Fruit fly (Drosophila melanogaster) whole organism, embryonic: ENCODE measurements around the gene ClpP.
A peak's percentile ranks its signal among the peaks of the same experiment; 100 is the strongest.

Experiments
- Adf1 ChIP-seq: fragments of 200-800 bp; sonication (Bioruptor generic); IDR thresholded peaks from 2 replicates; pipeline ENCODE4 v1.3.6; 2022; ENCODE audit warnings: missing biosample characterization, missing genetic modification characterization
- Asciz ChIP-seq: fragments of 200-800 bp; sonication (Bioruptor generic); optimal IDR thresholded peaks from 2 replicates; lab custom pipeline; 2017; ENCODE audit warnings: missing biosample characterization, mild to moderate bottlenecking, missing genetic modification characterization, missing genetic modification reagents
- Bgb ChIP-seq: fragments of 200-800 bp; sonication (Bioruptor generic); IDR thresholded peaks from 2 replicates; pipeline ENCODE4 v1.3.6; 2022; ENCODE audit warnings: missing biosample characterization, missing genetic modification characterization; ENCODE audit not compliant: partially characterized antibody
- CG10565 ChIP-seq: fragments of 200-800 bp; sonication (Bioruptor generic); optimal IDR thresholded peaks from 3 replicates; lab custom pipeline; 2016; ENCODE audit warnings: missing biosample characterization, mild to moderate bottlenecking, missing genetic modification characterization
- CG11560 ChIP-seq: fragments of 200-800 bp; sonication (Bioruptor generic); IDR thresholded peaks from 3 replicates; pipeline ENCODE4 v1.3.6; 2022; ENCODE audit warnings: missing biosample characterization, missing genetic modification characterization
- CG13123 ChIP-seq: fragments of 200-800 bp; sonication (Bioruptor generic); optimal IDR thresholded peaks from 2 replicates; lab custom pipeline; 2016; ENCODE audit warnings: missing biosample characterization, missing genetic modification characterization
- CG13296 ChIP-seq: fragments of 200-800 bp; sonication (Bioruptor generic); optimal IDR thresholded peaks from 3 replicates; lab custom pipeline; 2018; ENCODE audit warnings: missing biosample characterization, mild to moderate bottlenecking, missing genetic modification characterization
- CG15073 ChIP-seq: fragments of 200-800 bp; sonication (Bioruptor generic); optimal IDR thresholded peaks from 2 replicates; lab custom pipeline; 2016; ENCODE audit warnings: missing biosample characterization, missing genetic modification characterization
- CG1602 ChIP-seq: fragments of 200-800 bp; sonication (Bioruptor generic); optimal IDR thresholded peaks from 3 replicates; lab custom pipeline; 2016; ENCODE audit warnings: missing biosample characterization, missing genetic modification characterization
- CG1792 ChIP-seq: fragments of 200-800 bp; sonication (Bioruptor generic); optimal IDR thresholded peaks from 2 replicates; lab custom pipeline; 2016; ENCODE audit warnings: missing biosample characterization, missing genetic modification characterization
- CG18599 ChIP-seq: fragments of 200-800 bp; sonication (Bioruptor generic); optimal IDR thresholded peaks from 3 replicates; lab custom pipeline; 2017; ENCODE audit warnings: missing biosample characterization, missing genetic modification characterization, mild to moderate bottlenecking, moderate library complexity, missing genetic modification reagents
- CG18619 ChIP-seq: fragments of 200-800 bp; sonication (Bioruptor generic); optimal IDR thresholded peaks from 3 replicates; lab custom pipeline; 2017; ENCODE audit warnings: missing biosample characterization, mild to moderate bottlenecking, missing genetic modification characterization
- CG3847 ChIP-seq: fragments of 200-800 bp; sonication (Bioruptor generic); IDR thresholded peaks from 2 replicates; pipeline ENCODE4 v1.3.6; 2022; ENCODE audit warnings: missing biosample characterization, missing genetic modification characterization
- CG5245 ChIP-seq: fragments of 200-800 bp; sonication (Bioruptor generic); optimal IDR thresholded peaks from 3 replicates; lab custom pipeline; 2016; ENCODE audit warnings: missing biosample characterization, missing genetic modification characterization
- CG7786 ChIP-seq: fragments of 200-800 bp; sonication (Bioruptor generic); optimal IDR thresholded peaks from 2 replicates; lab custom pipeline; 2016; ENCODE audit warnings: missing biosample characterization, missing genetic modification characterization
- CG7963 ChIP-seq: fragments of 200-800 bp; sonication (Bioruptor generic); IDR thresholded peaks from 3 replicates; pipeline ENCODE4 v1.3.6; 2022; ENCODE audit warnings: missing biosample characterization, missing genetic modification characterization; ENCODE audit not compliant: partially characterized antibody
- CG9609 ChIP-seq: fragments of 200-800 bp; sonication (Bioruptor generic); optimal IDR thresholded peaks from 3 replicates; lab custom pipeline; 2016; ENCODE audit warnings: missing biosample characterization, missing genetic modification characterization
- CTCF ChIP-seq: fragments of 200-800 bp; sonication (Bioruptor generic); optimal IDR thresholded peaks from 2 replicates; lab custom pipeline; 2017; ENCODE audit warnings: missing biosample characterization, mild to moderate bottlenecking, missing genetic modification characterization, moderate library complexity
- CoRest ChIP-seq: fragments of 200-800 bp; sonication (Bioruptor generic); optimal IDR thresholded peaks from 3 replicates; lab custom pipeline; 2018; ENCODE audit warnings: missing biosample characterization, mild to moderate bottlenecking, missing genetic modification characterization, moderate library complexity
- Dad ChIP-seq: fragments of 200-800 bp; sonication (Bioruptor generic); optimal IDR thresholded peaks from 3 replicates; lab custom pipeline; 2016; ENCODE audit warnings: missing biosample characterization, missing genetic modification characterization
- Dip3 ChIP-seq: fragments of 200-800 bp; sonication (Bioruptor generic); optimal IDR thresholded peaks from 3 replicates; lab custom pipeline; 2016; ENCODE audit warnings: missing biosample characterization, missing genetic modification characterization
- GATAe ChIP-seq: fragments of 200-800 bp; sonication (Bioruptor generic); conservative IDR thresholded peaks from 2 replicates; pipeline ENCODE4 v1.3.6; 2022; ENCODE audit warnings: missing biosample characterization, missing genetic modification characterization
- Hmr ChIP-seq: fragments of 200-800 bp; sonication (Bioruptor generic); optimal IDR thresholded peaks from 3 replicates; lab custom pipeline; 2017; ENCODE audit warnings: mild to moderate bottlenecking, missing biosample characterization, missing genetic modification reagents, missing genetic modification characterization
- Lim3 ChIP-seq: fragments of 200-800 bp; sonication (Bioruptor generic); IDR thresholded peaks from 2 replicates; pipeline ENCODE4 v1.3.6; 2022; ENCODE audit warnings: missing biosample characterization, missing genetic modification characterization
- Mrtf ChIP-seq: fragments of 200-800 bp; sonication (Bioruptor generic); IDR thresholded peaks from 3 replicates; pipeline ENCODE4 v1.3.6; 2022; ENCODE audit warnings: missing biosample characterization, missing genetic modification characterization
- Neu2 ChIP-seq: fragments of 200-800 bp; sonication (Bioruptor generic); optimal IDR thresholded peaks from 3 replicates; lab custom pipeline; 2016; ENCODE audit warnings: missing biosample characterization, missing genetic modification characterization, borderline replicate concordance
- Ravus ChIP-seq: fragments of 200-800 bp; sonication (Bioruptor generic); IDR thresholded peaks from 2 replicates; pipeline ENCODE4 v1.3.6; 2022; ENCODE audit warnings: missing biosample characterization, missing genetic modification characterization
- Sry-δ ChIP-seq: fragments of 200-800 bp; sonication (Bioruptor generic); optimal IDR thresholded peaks from 2 replicates; lab custom pipeline; 2016; ENCODE audit warnings: missing biosample characterization, missing genetic modification characterization
- TFAM ChIP-seq: fragments of 200-800 bp; sonication (Bioruptor generic); optimal IDR thresholded peaks from 2 replicates; lab custom pipeline; 2017; ENCODE audit warnings: missing biosample characterization, missing genetic modification characterization, inconsistent platforms
- bbx ChIP-seq: fragments of 200-800 bp; sonication (Bioruptor generic); IDR thresholded peaks from 2 replicates; pipeline ENCODE4 v1.3.6; 2022; ENCODE audit warnings: missing biosample characterization, missing genetic modification characterization; ENCODE audit not compliant: partially characterized antibody
- bowl ChIP-seq: fragments of 200-800 bp; sonication (Bioruptor generic); IDR thresholded peaks from 2 replicates; pipeline ENCODE4 v1.3.6; 2022; ENCODE audit warnings: missing biosample characterization, missing genetic modification characterization
- crp ChIP-seq, 2 experiments: fragments of 200-800 bp; sonication (Bioruptor generic); optimal IDR thresholded peaks; 2 replicates in 1 of 2; 3 replicates in 1 of 2; lab custom pipeline; 2017; ENCODE audit warnings: missing biosample characterization in 2 of 2, missing genetic modification characterization in 2 of 2, mild to moderate bottlenecking in 1 of 2, moderate library complexity in 1 of 2
- danr ChIP-seq: fragments of 200-800 bp; sonication (Bioruptor generic); IDR thresholded peaks from 2 replicates; pipeline ENCODE4 v1.3.6; 2022; ENCODE audit warnings: missing biosample characterization, missing genetic modification characterization
- dmrt11E ChIP-seq: fragments of 200-800 bp; sonication (Bioruptor generic); optimal IDR thresholded peaks from 3 replicates; lab custom pipeline; 2018; ENCODE audit warnings: missing biosample characterization, mild to moderate bottlenecking, missing genetic modification characterization, moderate library complexity
- fu2 ChIP-seq: fragments of 200-800 bp; sonication (Bioruptor generic); optimal IDR thresholded peaks from 2 replicates; lab custom pipeline; 2016; ENCODE audit warnings: missing biosample characterization, missing genetic modification characterization
- gcm ChIP-seq: fragments of 200-800 bp; sonication (Bioruptor generic); optimal IDR thresholded peaks from 2 replicates; lab custom pipeline; 2019; ENCODE audit warnings: missing biosample characterization, mild to moderate bottlenecking, missing genetic modification characterization, moderate library complexity
- gfzf ChIP-seq: fragments of 200-800 bp; sonication (Bioruptor generic); optimal IDR thresholded peaks from 2 replicates; lab custom pipeline; 2016; ENCODE audit warnings: missing biosample characterization, mild to moderate bottlenecking, missing genetic modification characterization, moderate library complexity
- gro ChIP-seq: fragments of 200-800 bp; sonication (Bioruptor generic); optimal IDR thresholded peaks from 2 replicates; lab custom pipeline; 2016; ENCODE audit warnings: missing biosample characterization, missing genetic modification characterization
- hb ChIP-seq: fragments of 200-800 bp; sonication (Bioruptor generic); IDR thresholded peaks from 3 replicates; pipeline ENCODE4 v1.3.6; 2022; ENCODE audit warnings: missing biosample characterization, missing genetic modification characterization; ENCODE audit not compliant: partially characterized antibody
- jing ChIP-seq: fragments of 200-800 bp; sonication (Bioruptor generic); optimal IDR thresholded peaks from 2 replicates; lab custom pipeline; 2018; ENCODE audit warnings: missing biosample characterization, mild to moderate bottlenecking, missing genetic modification characterization
- lilli ChIP-seq: fragments of 200-800 bp; sonication (Bioruptor generic); optimal IDR thresholded peaks from 3 replicates; lab custom pipeline; 2016; ENCODE audit warnings: missing biosample characterization, missing genetic modification characterization
- nau ChIP-seq: fragments of 200-800 bp; sonication (Bioruptor generic); optimal IDR thresholded peaks from 3 replicates; lab custom pipeline; 2017; ENCODE audit warnings: missing biosample characterization, mild to moderate bottlenecking, missing genetic modification characterization, missing genetic modification reagents
- nmo ChIP-seq: fragments of 200-800 bp; sonication (Bioruptor generic); optimal IDR thresholded peaks from 2 replicates; lab custom pipeline; 2018; ENCODE audit warnings: missing biosample characterization, mild to moderate bottlenecking, missing genetic modification characterization, moderate library complexity
- pb ChIP-seq: fragments of 200-800 bp; sonication (Bioruptor generic); optimal IDR thresholded peaks from 3 replicates; lab custom pipeline; 2016; ENCODE audit warnings: missing biosample characterization, missing genetic modification characterization
- pita ChIP-seq: fragments of 200-800 bp; sonication (Bioruptor generic); optimal IDR thresholded peaks from 2 replicates; lab custom pipeline; 2017; ENCODE audit warnings: missing biosample characterization, mild to moderate bottlenecking, missing genetic modification characterization
- pzg ChIP-seq: fragments of 200-800 bp; sonication (Bioruptor generic); optimal IDR thresholded peaks from 3 replicates; lab custom pipeline; 2018; ENCODE audit warnings: missing biosample characterization, mild to moderate bottlenecking, missing genetic modification characterization, moderate library complexity
- rib ChIP-seq: fragments of 200-800 bp; sonication (Bioruptor generic); IDR thresholded peaks from 2 replicates; pipeline ENCODE4 v1.3.6; 2022; ENCODE audit warnings: missing biosample characterization, missing genetic modification characterization
- schlank ChIP-seq: fragments of 200-800 bp; sonication (Bioruptor generic); optimal IDR thresholded peaks from 2 replicates; lab custom pipeline; 2018; ENCODE audit warnings: missing biosample characterization, mild to moderate bottlenecking, missing genetic modification characterization
- trem ChIP-seq: fragments of 200-800 bp; optimal IDR thresholded peaks from 3 replicates; lab custom pipeline; 2019; ENCODE audit warnings: missing biosample characterization, mild to moderate bottlenecking, missing genetic modification characterization, moderate library complexity
- zfh1 ChIP-seq: fragments of 200-800 bp; sonication (Bioruptor generic); IDR thresholded peaks from 3 replicates; pipeline ENCODE4 v1.3.6; 2022; ENCODE audit warnings: missing biosample characterization, missing genetic modification characterization

Gene ClpP

DNA sequence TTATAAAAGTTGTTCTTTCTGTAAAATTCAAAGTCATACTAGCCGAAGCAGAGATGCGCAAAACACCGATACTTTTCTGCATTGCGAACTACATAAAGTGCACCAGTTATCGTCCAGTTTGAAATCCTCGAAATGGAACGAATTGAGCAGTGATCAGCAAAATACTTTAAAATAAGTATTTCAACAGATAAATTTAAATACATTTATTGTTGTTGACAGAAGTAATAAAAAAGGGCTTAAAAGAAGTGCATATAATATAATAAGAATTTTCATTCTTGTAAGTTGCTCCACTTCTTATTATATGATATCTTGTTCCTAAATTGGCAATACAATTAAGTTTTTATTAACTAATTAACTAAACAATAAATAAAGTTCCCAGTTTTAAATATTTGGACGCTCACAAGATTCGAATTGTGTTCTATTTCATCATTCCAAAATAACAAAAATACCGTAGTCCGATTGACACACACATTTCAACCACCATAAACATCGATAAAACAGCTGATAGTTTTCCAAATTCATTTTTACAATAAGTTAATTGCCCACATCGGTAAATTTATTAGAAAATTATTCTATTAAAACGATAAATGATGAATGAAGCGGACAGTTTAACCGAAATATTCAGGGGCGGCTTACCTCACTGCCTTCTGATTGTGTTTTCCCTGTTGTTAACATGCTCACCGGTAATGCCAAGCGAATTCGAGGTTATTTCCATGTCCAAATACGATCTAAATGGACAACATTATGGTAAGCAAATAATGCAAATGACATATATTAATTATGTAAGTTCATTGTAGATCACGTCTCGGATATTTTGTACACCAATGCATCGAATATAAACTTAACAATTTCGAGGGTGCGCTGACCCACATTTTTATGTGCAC lies 42.0 kb upstream of the ClpP start, which contains the start of the genes Usp14 and CG4972 (continued):
- TF ChIP-seq rib (no peak), pita (no peak), pb (GFP tag; lab: Kevin White, UChicago) (no peak), Bgb (GFP tag; lab: Robert Waterston, UW) (peak; percentile 38; the same call in 1 of the 2 replicates), schlank (no peak), Sry-δ (GFP tag; lab: Kevin White, UChicago) (peak; percentile 79), CG10565 (GFP tag; lab: Kevin White, UChicago) (no peak), nmo (GFP tag; lab: Kevin White, UChicago) (peak; percentile 71), hb (GFP tag; lab: Robert Waterston, UW) (no peak), TFAM (GFP tag; lab: Kevin White, UChicago) (no peak), Asciz (GFP tag; lab: Kevin White, UChicago) (no peak), bowl (GFP tag; lab: Robert Waterston, UW) (no peak), bbx (GFP tag; lab: Robert Waterston, UW) (peak; percentile 42), nau (GFP tag; lab: Kevin White, UChicago) (no peak), CG13296 (GFP tag; lab: Kevin White, UChicago) (no peak), trem (tag; lab: Kevin White, UChicago) (peak; percentile 32), gcm (GFP tag; lab: Kevin White, UChicago) (no peak), CG1602 (GFP tag; lab: Kevin White, UChicago) (no peak), GATAe (GFP tag; lab: Robert Waterston, UW) (no peak), gfzf (GFP tag; lab: Kevin White, UChicago) (peak; percentile 37), CG7963 (GFP tag; lab: Robert Waterston, UW) (0 out of 3 replicates have a peak, but pooled peaks have one; percentile 6), CG5245 (GFP tag; lab: Kevin White, UChicago) (no peak), jing (GFP tag; lab: Kevin White, UChicago) (no peak), Hmr (GFP tag; lab: Kevin White, UChicago) (no peak), Dip3 (no peak), gro (GFP tag; lab: Kevin White, UChicago) (no peak), CoRest (tag; lab: Kevin White, UChicago) (peak; percentile 55), CG15073 (no peak), CG7786 (no peak), fu2 (GFP tag; lab: Kevin White, UChicago) (no peak), Lim3 (GFP tag; lab: Robert Waterston, UW) (no peak), zfh1 (GFP tag; lab: Robert Waterston, UW) (no peak), Dad (no peak), CG3847 (GFP tag; lab: Robert Waterston, UW) (no peak), CTCF (GFP tag; lab: Kevin White, UChicago) (no peak), pzg (peak; percentile 40), dmrt11E (tag; lab: Kevin White, UChicago) (peak; percentile 39), CG13123 (GFP tag; lab: Kevin White, UChicago) (no peak), Adf1 (no peak), lilli (no peak), CG9609 (GFP tag; lab: Kevin White, UChicago) (no peak), Neu2 (GFP tag; lab: Kevin White, UChicago) (no peak), CG18619 (GFP tag; lab: Kevin White, UChicago) (no peak), CG1792 (no peak), CG11560 (tag; lab: Robert Waterston, UW) (no peak), crp (GFP tag; optimal IDR thresholded peaks at IDR 0.05; lab: Kevin White, UChicago) (peak in 1 of 2 experiments; percentile 78), Mrtf (GFP tag; lab: Robert Waterston, UW) (no peak), danr (GFP tag; lab: Robert Waterston, UW) (no peak), Ravus (GFP tag; lab: Robert Waterston, UW) (no peak), CG18599 (GFP tag; lab: Kevin White, UChicago) (no peak)
